Worm (Caenorhabditis elegans) whole organism, L4 larva: Measurements from ENCODE around the gene K10D11.4.

Experiments
- F26F4.8 ChIP-seq: fragments of 200-800 bp; sonication (Bioruptor generic); conservative IDR thresholded peaks from 2 replicates; pipeline ENCODE4 v1.3.6; 2022; ENCODE audit warnings: missing genetic modification characterization, missing compliant biosample characterization
- R02D3.7 ChIP-seq: fragments of 150-350 bp; sonication (generic microtip); optimal IDR thresholded peaks from 3 replicates; lab custom pipeline; 2014; ENCODE audit warnings: missing biosample characterization, missing genetic modification characterization
- T26A8.4 ChIP-seq: fragments of 200-800 bp; sonication (Bioruptor generic); IDR thresholded peaks from 2 replicates; pipeline ENCODE4 v1.3.6; 2022; ENCODE audit warnings: missing genetic modification characterization, missing compliant biosample characterization
- ZK546.5 ChIP-seq, 2 experiments: sonication (generic microtip); optimal IDR thresholded peaks; 2 replicates each; lab custom pipeline; 2017; ENCODE audit warnings: missing biosample characterization in 2 of 2, missing genetic modification characterization in 2 of 2
- aha-1 ChIP-seq: fragments of 150-350 bp; peaks from one replicate; lab custom pipeline; 2014; ENCODE audit warnings: missing biosample characterization, missing genetic modification characterization
- arid-1 ChIP-seq: fragments of 200-800 bp; sonication (Bioruptor generic); conservative IDR thresholded peaks from 2 replicates; pipeline ENCODE4 v1.3.6; 2022; ENCODE audit warnings: missing genetic modification reagents, missing genetic modification characterization, missing compliant biosample characterization
- attf-4 ChIP-seq: sonication (generic microtip); optimal IDR thresholded peaks from 3 replicates; lab custom pipeline; 2017; ENCODE audit warnings: missing biosample characterization, missing genetic modification characterization
- daf-16 ChIP-seq, 3 experiments: sonication (generic microtip); optimal IDR thresholded peaks; 2 replicates each; lab custom pipeline; 2016 to 2017; ENCODE audit warnings: missing genetic modification characterization in 3 of 3, missing genetic modification reagents in 3 of 3, mild to moderate bottlenecking in 2 of 3, missing compliant biosample characterization in 2 of 3, missing biosample characterization in 1 of 3, moderate library complexity in 1 of 3
- daf-19 ChIP-seq: fragments of 200-800 bp; sonication (Bioruptor generic); conservative IDR thresholded peaks from 2 replicates; pipeline ENCODE4 v1.3.6; 2022; ENCODE audit warnings: missing genetic modification characterization, missing compliant biosample characterization
- dve-1 ChIP-seq: sonication (generic microtip); optimal IDR thresholded peaks from 2 replicates; lab custom pipeline; 2017; ENCODE audit warnings: antibody characterized with exemption, mild to moderate bottlenecking, missing genetic modification characterization, missing compliant biosample characterization; ENCODE audit not compliant: insufficient read depth
- hlh-11 ChIP-seq: fragments of 200-800 bp; sonication (Bioruptor generic); optimal IDR thresholded peaks from 2 replicates; lab custom pipeline; 2018; ENCODE audit warnings: mild to moderate bottlenecking, missing genetic modification characterization, missing compliant biosample characterization
- hlh-30 ChIP-seq: sonication (generic microtip); optimal IDR thresholded peaks from 2 replicates; lab custom pipeline; 2017; ENCODE audit warnings: antibody characterized with exemption, mild to moderate bottlenecking, missing genetic modification characterization, missing compliant biosample characterization; ENCODE audit not compliant: insufficient read depth
- lin-1 ChIP-seq: fragments of 200-800 bp; sonication (Bioruptor generic); IDR thresholded peaks from 2 replicates; pipeline ENCODE4 v1.3.6; 2022; ENCODE audit warnings: missing genetic modification reagents, missing genetic modification characterization, missing compliant biosample characterization
- lin-15B ChIP-seq: fragments of 150-350 bp; sonication (generic microtip); optimal IDR thresholded peaks from 3 replicates; lab custom pipeline; 2014; ENCODE audit warnings: missing biosample characterization, missing genetic modification characterization
- lsy-2 ChIP-seq, 2 experiments: fragments of 150-350 bp in 1 of 2; sonication (generic microtip) in 1 of 2; optimal IDR thresholded peaks; 2 replicates each; lab custom pipeline; 2014 to 2017; ENCODE audit warnings: missing biosample characterization in 2 of 2, missing genetic modification characterization in 2 of 2
- madf-9 ChIP-seq: fragments of 200-800 bp; sonication (Bioruptor generic); conservative IDR thresholded peaks from 2 replicates; pipeline ENCODE4 v1.3.6; 2022; ENCODE audit warnings: missing genetic modification reagents, missing genetic modification characterization, missing compliant biosample characterization
- mdl-1 ChIP-seq, 2 experiments: fragments of 150-350 bp in 1 of 2; sonication (generic microtip) in 1 of 2; optimal IDR thresholded peaks; 2 replicates each; lab custom pipeline; 2014 to 2017; ENCODE audit warnings: missing biosample characterization in 2 of 2, missing genetic modification characterization in 2 of 2
- mep-1 ChIP-seq: fragments of 150-350 bp; sonication (generic microtip); optimal IDR thresholded peaks from 3 replicates; lab custom pipeline; 2014; ENCODE audit warnings: missing biosample characterization, missing genetic modification characterization
- mxl-3 ChIP-seq: fragments of 200-800 bp; sonication (Bioruptor generic); optimal IDR thresholded peaks from 2 replicates; lab custom pipeline; 2018; ENCODE audit warnings: mild to moderate bottlenecking, missing genetic modification characterization, missing compliant biosample characterization
- nhr-11 ChIP-seq: fragments of 150-350 bp; optimal IDR thresholded peaks from 2 replicates; lab custom pipeline; 2014; ENCODE audit warnings: missing biosample characterization, missing genetic modification characterization
- nhr-111 ChIP-seq: fragments of 200-800 bp; sonication (Bioruptor generic); optimal IDR thresholded peaks from 2 replicates; lab custom pipeline; 2018; ENCODE audit warnings: mild to moderate bottlenecking, missing genetic modification characterization, missing compliant biosample characterization
- nhr-25 ChIP-seq: sonication (generic microtip); optimal IDR thresholded peaks from 2 replicates; lab custom pipeline; 2017; ENCODE audit warnings: missing genetic modification characterization, mild to moderate bottlenecking, missing compliant biosample characterization, antibody characterized with exemption, moderate library complexity, borderline replicate concordance; ENCODE audit not compliant: insufficient read depth
- nhr-28 ChIP-seq: fragments of 150-350 bp; optimal IDR thresholded peaks from 2 replicates; lab custom pipeline; 2014; ENCODE audit warnings: missing biosample characterization, missing genetic modification characterization
- nhr-6 ChIP-seq: fragments of 150-350 bp; optimal IDR thresholded peaks from 2 replicates; lab custom pipeline; 2014; ENCODE audit warnings: missing biosample characterization, missing genetic modification characterization
- nhr-76 ChIP-seq: fragments of 150-350 bp; optimal IDR thresholded peaks from 2 replicates; lab custom pipeline; 2014; ENCODE audit warnings: missing biosample characterization, missing genetic modification characterization
- nhr-77 ChIP-seq: fragments of 150-350 bp; optimal IDR thresholded peaks from 2 replicates; lab custom pipeline; 2014; ENCODE audit warnings: missing biosample characterization, missing genetic modification characterization
- pqm-1 ChIP-seq: sonication (generic microtip); optimal IDR thresholded peaks from 2 replicates; lab custom pipeline; 2017; ENCODE audit warnings: missing biosample characterization, missing genetic modification characterization
- set-16 ChIP-seq: fragments of 200-800 bp; sonication (Bioruptor generic); IDR thresholded peaks from 2 replicates; pipeline ENCODE4 v1.3.6; 2022; ENCODE audit warnings: missing genetic modification reagents, missing genetic modification characterization, missing compliant biosample characterization
- snpc-4 ChIP-seq: fragments of 150-350 bp; optimal IDR thresholded peaks from 2 replicates; lab custom pipeline; 2014; ENCODE audit warnings: missing biosample characterization, missing genetic modification characterization
- spr-3 ChIP-seq: fragments of 200-800 bp; sonication (Bioruptor generic); optimal IDR thresholded peaks from 2 replicates; lab custom pipeline; 2018; ENCODE audit warnings: mild to moderate bottlenecking, missing genetic modification characterization, missing compliant biosample characterization
- tag-97 ChIP-seq: fragments of 200-800 bp; sonication (Bioruptor generic); IDR thresholded peaks from 2 replicates; pipeline ENCODE4 v1.3.6; 2022; ENCODE audit warnings: missing genetic modification characterization, missing compliant biosample characterization
- unc-62 ChIP-seq, 3 experiments: fragments of 150-350 bp in 1 of 3; sonication (generic microtip); optimal IDR thresholded peaks in 2 of 3; peaks in 1 of 3; 1 replicate in 1 of 3; 2 replicates in 2 of 3; lab custom pipeline; 2014 to 2017; ENCODE audit warnings: missing biosample characterization in 3 of 3, missing genetic modification characterization in 3 of 3, missing genetic modification reagents in 3 of 3, missing genotype in 1 of 3
- zip-2 ChIP-seq: fragments of 150-350 bp; optimal IDR thresholded peaks from 2 replicates; lab custom pipeline; 2014; ENCODE audit warnings: missing biosample characterization, missing genetic modification characterization

K10D11.4 gene

ce11 chrIV:13035302-13035701 is 41.0 kb upstream of the K10D11.4 start (continued):
- TF ChIP-seq tag-97 (GFP tag; lab: Robert Waterston, UW), result no peak
- peak; percentile 44 for TF ChIP-seq spr-3 (GFP tag; lab: Kevin White, UChicago)

- TF ChIP-seq F26F4.8 (no peak), lin-15B (tag; lab: Kevin White, UChicago) (no peak), snpc-4 (tag; lab: Kevin White, UChicago) (no peak), ZK546.5 (tag; optimal IDR thresholded peaks at IDR 0.05; lab: Kevin White, UChicago) (no peak), nhr-77 (tag; lab: Kevin White, UChicago) (no peak), set-16 (GFP tag; lab: Robert Waterston, UW) (peak; percentile 52), nhr-6 (tag; lab: Kevin White, UChicago) (no peak)
Observed at ce11 chrIV:13033516-13033915, 39.2 kb upstream of the K10D11.4 start.

ce11 chrIV:13032153-13032552 is 37.9 kb upstream of the K10D11.4 start:
- TF ChIP-seq unc-62 (GFP tag; optimal IDR thresholded peaks at IDR 0.05 in 1 of 2; lab: Kevin White, UChicago), result peak in 1 of 2 experiments; percentile 10
- TF ChIP-seq unc-62 (tag; optimal IDR thresholded peaks at IDR 0.05; lab: Kevin White, UChicago), result no peak
- no peak for TF ChIP-seq nhr-111 (GFP tag; lab: Kevin White, UChicago)
- no peak for TF ChIP-seq madf-9 (GFP tag; lab: Robert Waterston, UW)
- TF ChIP-seq nhr-11 (tag; lab: Kevin White, UChicago), result no peak
- TF ChIP-seq tag-97 (GFP tag; lab: Robert Waterston, UW), result no peak
- peak; percentile 28 for TF ChIP-seq hlh-11
- no peak for TF ChIP-seq zip-2 (tag; lab: Kevin White, UChicago)
- no peak for TF ChIP-seq lin-15B (tag; lab: Kevin White, UChicago)
- peak in 1 of 2 experiments; percentile 12 for TF ChIP-seq mdl-1 (tag; optimal IDR thresholded peaks at IDR 0.05; lab: Kevin White, UChicago)
- no peak for TF ChIP-seq spr-3 (GFP tag; lab: Kevin White, UChicago)
- TF ChIP-seq mep-1 (tag; lab: Kevin White, UChicago), result no peak
- TF ChIP-seq aha-1 (tag; lab: Kevin White, UChicago), result peak; percentile 70
- peak; percentile 21 for TF ChIP-seq nhr-28 (tag; lab: Kevin White, UChicago)
- peak; percentile 48 for TF ChIP-seq hlh-30 (tag; lab: Kevin White, UChicago)
- no peak for TF ChIP-seq arid-1 (GFP tag; lab: Robert Waterston, UW)
- TF ChIP-seq lin-1 (GFP tag; lab: Robert Waterston, UW), result no peak
- TF ChIP-seq dve-1 (tag; lab: Kevin White, UChicago), result peak; percentile 61
- peak; percentile 28 for TF ChIP-seq pqm-1
- no peak for TF ChIP-seq nhr-76 (tag; lab: Kevin White, UChicago)
- TF ChIP-seq daf-16 (GFP tag; optimal IDR thresholded peaks at IDR 0.05; lab: Kevin White, UChicago), result no peak
- TF ChIP-seq daf-16 (tag; optimal IDR thresholded peaks at IDR 0.05; lab: Kevin White, UChicago), result peak; percentile 56
- TF ChIP-seq F26F4.8, result no peak

- TF ChIP-seq hlh-11 (peak; percentile 29), lsy-2 (tag; optimal IDR thresholded peaks at IDR 0.05; lab: Kevin White, UChicago) (no peak), attf-4 (tag; lab: Kevin White, UChicago) (no peak), R02D3.7 (tag; lab: Kevin White, UChicago) (no peak), nhr-28 (tag; lab: Kevin White, UChicago) (peak; percentile 6), aha-1 (tag; lab: Kevin White, UChicago) (peak; percentile 52), mxl-3 (GFP tag; lab: Kevin White, UChicago) (no peak), nhr-25 (tag; lab: Kevin White, UChicago) (peak; percentile 52), T26A8.4 (no peak), daf-19 (0 out of 2 replicates have a peak, but pooled peaks have one; percentile 50), mdl-1 (tag; optimal IDR thresholded peaks at IDR 0.05; lab: Kevin White, UChicago) (no peak), unc-62 (GFP tag; optimal IDR thresholded peaks at IDR 0.05 in 1 of 2; lab: Kevin White, UChicago) (peak in 1 of 2 experiments; percentile 85), unc-62 (tag; optimal IDR thresholded peaks at IDR 0.05; lab: Kevin White, UChicago) (no peak), zip-2 (tag; lab: Kevin White, UChicago) (no peak), ZK546.5 (tag; optimal IDR thresholded peaks at IDR 0.05; lab: Kevin White, UChicago) (no peak)
Observed at ce11 chrIV:13030467-13031299, 36.4 kb upstream of the K10D11.4 start.
